Fruit fly (Drosophila melanogaster): ENCODE results near the gene CG9667.

CG9667 gene

DNA sequence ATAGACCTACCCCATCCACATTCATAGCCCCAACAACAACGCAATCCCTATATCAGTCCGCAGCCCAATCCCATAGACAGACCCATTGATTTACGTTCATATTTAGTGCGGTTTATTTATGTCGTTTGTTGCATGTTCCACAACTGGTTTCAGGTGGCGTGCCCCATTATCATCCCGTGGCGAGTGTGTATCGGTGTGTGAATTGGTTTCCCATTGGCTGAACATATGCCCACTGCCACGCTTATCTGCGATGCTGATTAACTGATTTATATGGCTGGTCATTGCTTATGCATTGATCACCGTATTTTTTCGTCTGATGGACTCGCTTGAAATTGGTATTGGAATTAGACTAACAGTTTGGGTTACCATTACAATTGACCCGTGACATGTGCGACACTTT, 19.6 kb upstream of the CG9667 start:
- TF ChIP-seq CTCF (optimal IDR thresholded peaks at IDR 0.05), result no peak
- TF ChIP-seq CG8478 (optimal IDR thresholded peaks at IDR 0.05), result no peak

DNA sequence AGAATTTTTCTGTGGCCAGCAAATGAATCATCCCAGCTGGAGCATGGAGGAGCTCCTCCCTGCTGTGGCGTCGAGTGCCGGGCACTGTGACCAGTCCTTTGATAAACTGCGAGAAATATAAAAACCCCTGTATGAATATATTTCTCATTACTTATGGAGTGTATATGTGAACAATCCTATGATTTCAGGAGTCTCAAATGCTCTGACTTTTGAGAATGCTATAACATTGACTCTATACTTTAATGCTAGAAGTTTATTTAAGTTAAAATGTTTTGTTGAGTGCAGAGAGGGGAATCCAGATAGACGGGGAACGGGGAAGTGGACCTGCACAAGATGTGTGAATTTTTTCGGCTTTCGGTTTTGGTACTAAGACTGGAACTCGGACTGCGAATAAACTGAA, 16.0 kb upstream of the CG9667 start:
- TF ChIP-seq CTCF (optimal IDR thresholded peaks at IDR 0.05) (no peak), CG8478 (optimal IDR thresholded peaks at IDR 0.05) (no peak)

DNA sequence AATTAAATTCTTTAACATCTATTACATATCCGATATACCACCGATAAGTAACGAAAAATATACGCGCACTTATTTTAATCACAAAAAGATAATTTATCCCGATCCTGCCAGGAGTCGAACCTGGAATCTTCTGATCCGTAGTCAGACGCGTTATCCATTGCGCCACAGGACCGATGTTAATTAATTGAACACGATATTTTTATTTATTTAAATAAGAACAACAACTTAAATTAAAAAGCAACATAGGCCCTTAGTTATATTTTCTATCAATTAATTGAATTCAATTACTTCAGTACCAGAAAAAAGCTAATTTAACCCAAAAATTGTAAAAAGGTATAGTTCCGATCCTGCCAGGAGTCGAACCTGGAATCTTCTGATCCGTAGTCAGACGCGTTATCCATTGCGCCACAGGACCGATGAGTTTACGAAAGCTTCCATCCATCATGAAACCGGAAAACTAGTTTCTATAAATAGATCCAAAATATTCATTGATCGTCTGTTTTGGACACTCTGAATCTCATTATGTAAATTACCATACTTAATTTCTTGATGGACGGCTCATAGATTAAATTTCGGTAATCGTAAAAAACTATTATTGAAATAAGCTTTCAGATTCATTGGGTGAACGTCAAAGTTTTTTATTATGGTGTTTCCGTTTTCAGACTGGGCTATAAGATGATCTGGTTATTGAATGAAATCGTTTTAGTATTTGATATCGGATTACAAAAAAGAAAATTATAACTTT, 14.6 kb upstream of the CG9667 start:
- TF ChIP-seq CG8478 (optimal IDR thresholded peaks at IDR 0.05) (no peak), CTCF (optimal IDR thresholded peaks at IDR 0.05) (no peak)

DNA sequence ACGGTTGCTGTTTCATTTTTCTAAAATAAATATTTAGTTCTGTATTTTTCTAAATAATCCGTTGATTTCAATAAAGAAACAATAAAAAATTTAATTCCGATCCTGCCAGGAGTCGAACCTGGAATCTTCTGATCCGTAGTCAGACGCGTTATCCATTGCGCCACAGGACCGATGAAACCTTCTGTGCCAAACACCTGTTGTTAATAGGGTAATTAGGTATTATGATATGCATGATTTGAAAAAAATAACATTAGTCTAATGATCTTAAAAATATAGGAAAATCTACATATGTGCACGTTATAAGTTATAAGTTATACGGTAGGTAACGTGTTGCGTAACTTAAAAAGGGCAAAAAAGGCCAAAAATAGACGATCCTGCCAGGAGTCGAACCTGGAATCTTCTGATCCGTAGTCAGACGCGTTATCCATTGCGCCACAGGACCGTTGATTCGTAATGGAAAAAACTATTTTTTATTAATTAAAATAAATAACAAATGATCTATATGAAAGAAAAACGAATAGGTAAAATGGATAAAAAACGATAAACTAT, 13.8 kb upstream of the CG9667 start:
- TF ChIP-seq CTCF (optimal IDR thresholded peaks at IDR 0.05) (no peak), CG8478 (optimal IDR thresholded peaks at IDR 0.05) (no peak)

DNA sequence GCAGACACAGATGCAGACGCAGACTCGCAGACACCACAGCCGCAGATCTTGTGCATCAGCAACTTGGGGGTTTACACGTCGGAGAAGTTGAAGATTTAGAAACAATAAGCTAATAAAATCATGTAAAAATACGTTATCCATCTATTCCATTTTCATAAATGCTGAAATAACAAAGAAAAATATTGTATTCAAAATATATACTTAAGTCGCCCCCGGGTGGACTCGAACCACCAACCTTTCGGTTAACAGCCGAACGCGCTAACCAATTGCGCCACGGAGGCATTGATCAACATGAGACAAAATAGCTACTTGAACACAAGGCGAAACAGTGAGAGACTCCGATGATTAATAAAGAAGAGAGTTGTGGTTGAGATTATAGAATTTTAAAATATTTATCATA, 13.2 kb upstream of the CG9667 start:
- no peak for TF ChIP-seq CTCF (optimal IDR thresholded peaks at IDR 0.05)
- TF ChIP-seq CG8478 (optimal IDR thresholded peaks at IDR 0.05), result no peak

DNA sequence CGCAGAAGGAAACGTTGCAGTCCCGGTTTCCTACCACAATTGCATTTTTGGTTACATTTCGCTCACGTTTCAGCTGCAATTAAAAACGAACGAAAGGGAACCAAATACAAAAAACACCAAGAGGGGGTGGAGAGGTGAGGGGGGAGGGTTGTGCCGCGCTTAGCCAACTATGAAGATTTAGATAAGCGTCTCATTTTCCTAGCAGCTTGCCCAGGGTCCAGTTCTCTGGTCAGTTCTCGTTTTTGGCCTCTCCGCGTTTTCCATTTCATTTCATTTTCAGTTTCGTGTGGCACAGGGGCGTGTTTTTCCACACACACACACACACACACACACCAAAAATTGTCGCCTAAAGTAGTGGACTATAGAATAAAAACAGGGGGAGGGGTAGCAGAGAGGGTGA, 11.9 kb upstream of the CG9667 start:
- TF ChIP-seq CTCF (optimal IDR thresholded peaks at IDR 0.05), result no peak

DNA sequence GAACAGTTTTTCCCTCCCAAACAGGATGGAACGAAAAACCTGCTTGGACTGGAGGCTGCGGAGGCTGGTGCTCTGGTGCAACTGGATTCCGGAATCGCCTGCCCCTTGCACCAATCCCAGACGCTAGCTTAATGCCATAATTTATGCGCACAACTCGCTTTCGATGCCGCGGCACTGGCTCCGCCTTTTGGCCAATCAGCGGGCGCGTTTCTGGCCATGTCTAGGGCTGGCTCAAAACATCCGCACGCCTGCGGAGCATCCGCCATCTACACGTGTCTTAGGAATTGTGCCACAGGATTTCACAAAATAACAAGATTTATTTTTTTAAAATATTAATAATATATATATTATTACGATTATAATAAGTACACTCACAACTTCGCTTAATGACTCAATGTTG, 8.4 kb upstream of the CG9667 start:
- no peak for TF ChIP-seq CG8478 (optimal IDR thresholded peaks at IDR 0.05)
- no peak for TF ChIP-seq CTCF (optimal IDR thresholded peaks at IDR 0.05)

DNA sequence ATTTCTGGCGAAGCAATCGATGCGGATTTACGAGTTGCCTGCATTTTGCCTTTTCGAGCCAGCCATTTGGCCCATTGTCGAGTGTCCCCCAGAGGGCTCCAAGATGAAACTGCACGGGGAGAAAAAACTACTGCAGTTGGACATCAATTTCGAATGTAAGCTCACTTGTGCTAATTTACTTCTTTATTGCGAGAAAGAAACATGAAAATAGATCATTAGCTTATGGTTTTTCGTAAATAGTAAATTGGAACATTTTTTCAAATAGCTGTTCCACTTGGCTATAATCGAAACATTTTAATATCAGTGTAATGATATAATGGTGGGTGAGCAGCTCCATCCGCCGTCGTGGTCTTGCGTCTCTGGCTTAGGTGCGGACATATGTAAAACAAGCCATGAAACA, 6.2 kb upstream of the CG9667 start:
- TF ChIP-seq CTCF (optimal IDR thresholded peaks at IDR 0.05), result no peak
- TF ChIP-seq CG8478 (optimal IDR thresholded peaks at IDR 0.05), result no peak

DNA sequence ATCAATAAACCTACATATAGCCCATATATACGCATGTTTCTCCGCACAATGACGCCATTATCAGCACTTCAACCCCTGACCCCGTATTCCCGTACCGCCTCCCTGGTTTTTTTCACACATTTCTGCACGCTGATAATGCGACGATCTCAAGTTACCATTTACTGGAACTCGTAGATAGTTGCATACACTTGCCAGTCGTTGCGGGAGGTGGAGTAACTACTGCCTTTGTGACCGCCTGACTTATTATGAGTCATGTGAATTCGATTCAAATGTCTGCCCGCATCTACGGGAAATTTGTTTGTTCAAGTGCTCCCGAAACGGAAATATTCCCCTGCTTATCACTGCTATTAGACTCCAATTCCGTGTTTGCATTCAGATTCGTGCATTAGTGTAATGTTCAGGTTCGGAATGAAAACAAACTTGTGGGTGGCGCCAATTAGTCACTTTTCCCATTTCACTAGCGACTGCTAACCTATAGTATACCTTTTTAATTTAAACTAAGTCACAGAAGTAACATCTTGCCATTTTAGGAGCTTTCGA, 1.1 kb upstream of the CG9667 start:
- TF ChIP-seq CG8478 (optimal IDR thresholded peaks at IDR 0.05) (no peak), CTCF (optimal IDR thresholded peaks at IDR 0.05) (no peak)

DNA sequence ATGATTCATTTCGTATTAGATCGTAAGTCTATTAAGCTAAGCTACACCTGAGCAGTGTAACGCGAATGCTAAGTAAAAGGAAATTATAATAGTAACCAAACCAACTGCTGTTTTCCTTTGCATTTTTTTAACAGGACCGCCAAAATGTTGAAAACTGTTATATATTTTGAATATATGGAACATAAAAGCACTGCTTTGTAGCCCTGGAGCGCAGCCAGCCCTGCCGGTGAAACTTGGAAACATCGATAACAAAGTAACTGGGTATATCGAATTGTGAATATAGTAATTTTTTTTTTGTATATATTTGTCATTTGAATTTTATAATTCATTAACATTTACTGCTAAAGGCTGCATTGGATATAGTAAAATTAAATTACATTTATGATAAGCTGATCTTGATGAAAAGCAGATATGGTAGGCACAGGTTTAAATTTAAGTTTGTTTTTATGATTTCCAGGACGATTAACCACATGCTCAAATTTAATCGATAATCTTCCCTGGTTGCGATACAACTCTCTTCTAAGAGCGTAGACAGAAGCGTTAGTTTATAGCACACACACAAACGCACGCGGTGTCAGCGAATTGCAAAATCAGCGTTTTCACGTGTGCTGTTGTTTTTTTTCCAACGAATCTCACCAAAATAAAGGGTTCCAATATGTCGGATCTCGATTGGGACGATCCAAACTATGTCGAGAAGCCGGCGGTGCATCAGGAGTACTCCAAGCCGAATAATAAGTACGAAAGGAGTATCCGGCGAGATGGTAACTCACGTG, 3.8 kb downstream of the CG9667 start, which contains the start of gene CG7878:
Gene CG7878 (plus strand): TSS at position 528 of the 773 bp plus-strand sequence.
- TF ChIP-seq CG8478 (optimal IDR thresholded peaks at IDR 0.05), result no peak
- no peak for TF ChIP-seq CTCF (optimal IDR thresholded peaks at IDR 0.05)

DNA sequence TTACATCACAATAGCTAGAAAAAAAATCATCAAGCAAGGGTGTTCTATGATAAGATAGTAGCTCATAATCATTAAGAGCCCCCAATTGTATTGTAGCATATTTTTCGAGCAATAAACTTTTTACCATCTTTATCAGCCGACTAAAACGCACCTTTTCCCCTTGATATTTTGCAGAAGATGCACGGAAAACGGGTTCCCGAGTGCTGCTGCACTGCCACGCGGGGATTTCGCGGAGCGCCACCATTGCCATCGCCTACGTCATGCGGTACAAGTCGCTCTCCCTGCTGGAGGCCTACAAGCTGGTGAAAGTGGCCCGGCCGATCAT, 5.9 kb downstream of the CG9667 start:
- TF ChIP-seq CTCF (optimal IDR thresholded peaks at IDR 0.05) (no peak), CG8478 (optimal IDR thresholded peaks at IDR 0.05) (no peak)

DNA sequence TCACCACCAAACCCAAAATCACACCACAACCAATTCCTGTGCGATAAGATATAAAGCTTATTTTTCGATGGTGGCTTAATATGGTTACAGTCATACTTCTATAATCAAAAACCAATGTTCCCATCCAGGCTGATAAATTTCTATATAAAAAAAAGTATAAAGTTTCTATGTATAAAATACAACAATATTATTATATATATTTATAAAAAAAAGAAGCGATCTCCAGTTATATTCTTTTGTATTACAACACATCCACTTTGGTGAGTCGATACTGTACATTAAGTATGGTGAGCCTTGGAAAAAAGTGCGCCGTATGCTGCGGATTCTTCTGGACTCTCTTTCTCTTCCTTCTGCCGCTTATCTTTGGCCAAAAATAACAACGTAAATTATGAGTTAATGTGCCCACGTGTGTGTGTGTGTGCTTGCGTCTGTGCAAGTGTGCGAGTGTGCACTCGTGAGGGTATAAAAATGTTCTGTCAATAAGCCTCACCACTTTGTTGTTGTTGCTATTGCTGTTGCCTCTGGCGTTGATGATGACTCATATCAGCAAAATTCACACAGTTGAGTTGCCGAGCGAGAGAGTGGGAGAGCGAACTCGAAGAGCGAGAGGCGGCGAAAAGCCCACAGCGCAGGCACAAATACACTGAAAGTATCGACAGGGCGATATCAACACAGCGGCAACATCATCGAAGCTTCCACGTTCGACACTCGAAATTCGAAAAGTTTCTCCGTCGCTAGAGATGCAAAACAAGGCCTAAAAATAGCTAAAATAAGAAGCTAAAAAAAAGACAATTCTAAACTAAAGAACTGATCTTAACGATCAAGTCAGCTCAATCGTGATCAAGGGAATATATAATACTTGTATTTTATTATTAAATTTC, 6.5 kb downstream of the CG9667 start:
- no peak for TF ChIP-seq CG8478 (optimal IDR thresholded peaks at IDR 0.05)
- no peak for TF ChIP-seq CTCF (optimal IDR thresholded peaks at IDR 0.05)

DNA sequence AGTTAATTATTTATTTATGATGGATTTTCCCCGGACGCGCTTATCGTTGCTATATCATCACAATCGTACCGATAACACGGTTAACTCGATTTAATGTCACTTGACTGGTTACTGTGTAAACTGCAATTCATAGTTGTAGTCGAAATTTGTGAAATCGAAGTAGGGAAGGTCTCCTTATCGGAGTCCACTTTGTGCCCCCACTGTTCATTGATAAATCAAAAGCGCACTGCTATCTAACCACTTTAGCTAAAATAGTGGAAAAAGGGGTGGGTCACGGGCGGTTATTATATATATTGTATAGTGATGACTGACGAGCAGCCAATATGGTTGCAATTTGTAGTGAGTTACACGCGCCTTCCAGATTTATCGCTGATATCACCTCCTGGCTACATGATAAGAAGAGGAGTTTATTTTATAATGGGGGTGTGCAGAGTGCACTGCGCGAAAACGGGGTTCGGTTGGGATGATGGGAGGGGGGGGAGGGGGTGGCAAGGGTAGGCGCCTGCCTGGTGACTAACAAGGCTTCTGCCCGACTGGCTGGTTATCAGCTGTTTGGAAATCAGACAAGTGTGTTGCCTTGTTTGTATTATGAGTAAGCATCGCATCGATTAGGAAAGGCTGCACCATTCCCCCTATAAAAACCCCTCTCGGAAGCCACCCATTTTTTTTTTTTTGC, 7.2 kb downstream of the CG9667 start:
- TF ChIP-seq CTCF (optimal IDR thresholded peaks at IDR 0.05), result no peak
- no peak for TF ChIP-seq CG8478 (optimal IDR thresholded peaks at IDR 0.05)

DNA sequence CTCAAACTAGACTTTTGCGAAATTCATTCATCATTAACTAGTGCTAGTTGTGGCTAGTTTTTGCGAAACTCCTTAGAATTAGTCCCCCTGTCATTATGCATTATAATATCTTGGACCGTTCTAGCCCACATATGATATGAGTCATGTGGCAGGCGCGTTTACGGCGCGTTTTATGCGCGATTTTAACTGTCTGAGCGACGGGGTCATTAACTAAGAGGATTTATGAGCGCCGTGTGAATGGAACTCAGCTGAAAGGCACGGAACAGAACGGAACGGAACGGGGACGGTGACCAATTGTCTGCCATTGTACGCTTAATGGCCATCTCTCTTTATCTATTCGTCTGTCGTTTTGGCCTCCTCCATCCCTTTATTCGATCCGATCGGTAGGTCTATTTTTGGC, 8.1 kb downstream of the CG9667 start:
- TF ChIP-seq CG8478 (optimal IDR thresholded peaks at IDR 0.05) (no peak), CTCF (optimal IDR thresholded peaks at IDR 0.05) (no peak)
